In genomic region chr2L:10381890-10382450, dm6 we compare ENCODE assay signal across 1 fruit fly cellular context.
A peak's percentile ranks its signal among the peaks of the same experiment; 100 is the strongest.
TF ChIP-seq lines count a peak whose summit lies in the region.

Gene CG5096 (plus strand): TSS chr2L:10382263.

TF ChIP-seq in whole organism, embryonic, 481 proteins besides CTCF, POLR2A, EP300 and RAD21 (continued from another document and continues in another):
- peak; percentile 49 for TF ChIP-seq CG3838 (GFP tag; optimal IDR thresholded peaks at IDR 0.05; lab: Kevin White, UChicago)
- TF ChIP-seq dati (GFP tag; IDR thresholded peaks at IDR 0.05; lab: Robert Waterston, UW) = peak; percentile 63; the same call in 1 of the 2 replicates
- peak; percentile 91 for TF ChIP-seq CG10366 (GFP tag; IDR thresholded peaks at IDR 0.05; lab: Robert Waterston, UW)
- no peak for TF ChIP-seq Scr (GFP tag; IDR thresholded peaks at IDR 0.05; lab: Robert Waterston, UW; ENCODE audit: partially characterized antibody)
- peak; percentile 64 for TF ChIP-seq CG6654 (GFP tag; optimal IDR thresholded peaks at IDR 0.05; lab: Kevin White, UChicago)
- peak; percentile 92 for TF ChIP-seq CG3281 (GFP tag; optimal IDR thresholded peaks at IDR 0.05; lab: Kevin White, UChicago)
- TF ChIP-seq Doc2 (GFP tag; IDR thresholded peaks at IDR 0.05; lab: Robert Waterston, UW) = no peak
- TF ChIP-seq kni (GFP tag; optimal IDR thresholded peaks at IDR 0.05; lab: Kevin White, UChicago) = no peak
- TF ChIP-seq wdn (GFP tag; IDR thresholded peaks at IDR 0.05; lab: Robert Waterston, UW) = peak; percentile 79
- peak; percentile 65 for TF ChIP-seq tx (GFP tag; optimal IDR thresholded peaks at IDR 0.05; lab: Kevin White, UChicago)
- TF ChIP-seq Tbp (GFP tag; optimal IDR thresholded peaks at IDR 0.05; lab: Kevin White, UChicago) = no peak
- no peak for TF ChIP-seq pfk (GFP tag; optimal IDR thresholded peaks at IDR 0.05; lab: Kevin White, UChicago)
- peak; percentile 82; the same call in 1 of the 2 replicates for TF ChIP-seq ttk (GFP tag; IDR thresholded peaks at IDR 0.05; lab: Robert Waterston, UW)
- TF ChIP-seq CG13894 (tag; optimal IDR thresholded peaks at IDR 0.05; lab: Kevin White, UChicago) = peak; percentile 96
- peak; percentile 49 for TF ChIP-seq CG10543 (GFP tag; optimal IDR thresholded peaks at IDR 0.05; lab: Kevin White, UChicago)
- no peak for TF ChIP-seq CG1832 (GFP tag; optimal IDR thresholded peaks at IDR 0.05; lab: Kevin White, UChicago)
- no peak for TF ChIP-seq Opbp (GFP tag; IDR thresholded peaks at IDR 0.05; lab: Robert Waterston, UW; ENCODE audit: partially characterized antibody)
- peak; percentile 92 for TF ChIP-seq cwo (GFP tag; optimal IDR thresholded peaks at IDR 0.05; lab: Kevin White, UChicago)
- peak; percentile 91 for TF ChIP-seq slbo (GFP tag; IDR thresholded peaks at IDR 0.05; lab: Robert Waterston, UW)
- TF ChIP-seq fru (optimal IDR thresholded peaks at IDR 0.05; lab: Kevin White, UChicago) = no peak
- peak; percentile 39; the same call in 1 of the 2 replicates for TF ChIP-seq ro (GFP tag; IDR thresholded peaks at IDR 0.05; lab: Robert Waterston, UW)
- TF ChIP-seq az2 (GFP tag; optimal IDR thresholded peaks at IDR 0.05; lab: Kevin White, UChicago) = peak; percentile 79
- TF ChIP-seq insv (GFP tag; optimal IDR thresholded peaks at IDR 0.05; lab: Kevin White, UChicago) = peak in 1 of 2 experiments; percentile 12
- peak; percentile 41 for TF ChIP-seq btn (GFP tag; optimal IDR thresholded peaks at IDR 0.05; lab: Kevin White, UChicago)
- TF ChIP-seq Vsx1 (GFP tag; optimal IDR thresholded peaks at IDR 0.05; lab: Kevin White, UChicago) = peak; percentile 67
- TF ChIP-seq ken (GFP tag; IDR thresholded peaks at IDR 0.05; lab: Robert Waterston, UW) = peak; percentile 81; the same call in 2 of the 3 replicates
- TF ChIP-seq rib (GFP tag; IDR thresholded peaks at IDR 0.05; lab: Robert Waterston, UW) = peak; percentile 86
- peak; percentile 62 for TF ChIP-seq Ssrp (tag; optimal IDR thresholded peaks at IDR 0.05; lab: Kevin White, UChicago)
- TF ChIP-seq z (GFP tag; IDR thresholded peaks at IDR 0.05; lab: Robert Waterston, UW) = no peak
- peak; percentile 46 for TF ChIP-seq CG3163 (GFP tag; optimal IDR thresholded peaks at IDR 0.05; lab: Kevin White, UChicago)
- TF ChIP-seq CG8478 (optimal IDR thresholded peaks at IDR 0.05; lab: Kevin White, UChicago) = no peak
- no peak for TF ChIP-seq CG6791 (GFP tag; IDR thresholded peaks at IDR 0.05; lab: Robert Waterston, UW; ENCODE audit: partially characterized antibody)
- TF ChIP-seq slp2 (GFP tag; optimal IDR thresholded peaks at IDR 0.05; lab: Kevin White, UChicago) = peak; percentile 47
- peak; percentile 29 for TF ChIP-seq ftz-f1 (GFP tag; optimal IDR thresholded peaks at IDR 0.05; lab: Kevin White, UChicago)
- peak; percentile 83 for TF ChIP-seq CG15601 (tag; optimal IDR thresholded peaks at IDR 0.05; lab: Kevin White, UChicago)
- no peak for TF ChIP-seq bbx (GFP tag; IDR thresholded peaks at IDR 0.05; lab: Robert Waterston, UW; ENCODE audit: partially characterized antibody)
- TF ChIP-seq CG10959 (GFP tag; IDR thresholded peaks at IDR 0.05; lab: Robert Waterston, UW) = peak; percentile 51; the same call in 1 of the 2 replicates
- TF ChIP-seq CG8388 (GFP tag; optimal IDR thresholded peaks at IDR 0.05; lab: Kevin White, UChicago) = peak; percentile 82
- TF ChIP-seq sna (GFP tag; IDR thresholded peaks at IDR 0.05; lab: Robert Waterston, UW; ENCODE audit: partially characterized antibody) = no peak
- peak; percentile 91 for TF ChIP-seq Meics (GFP tag; optimal IDR thresholded peaks at IDR 0.05; lab: Kevin White, UChicago)
- TF ChIP-seq crol (GFP tag; IDR thresholded peaks at IDR 0.05; lab: Robert Waterston, UW) = no peak
- TF ChIP-seq ash1 (GFP tag; optimal IDR thresholded peaks at IDR 0.05; lab: Kevin White, UChicago) = peak; percentile 82
- no peak for TF ChIP-seq D (optimal IDR thresholded peaks at IDR 0.05; lab: Kevin White, UChicago)
- peak; percentile 64 for TF ChIP-seq D (GFP tag; optimal IDR thresholded peaks at IDR 0.05; lab: Kevin White, UChicago)
- TF ChIP-seq CG18262 (tag; optimal IDR thresholded peaks at IDR 0.05; lab: Kevin White, UChicago) = peak; percentile 87
- TF ChIP-seq dpn (GFP tag; optimal IDR thresholded peaks at IDR 0.05; lab: Kevin White, UChicago) = peak; percentile 80 to 82
- TF ChIP-seq Ravus (GFP tag; IDR thresholded peaks at IDR 0.05; lab: Robert Waterston, UW) = peak; percentile 60
- peak; percentile 83 for TF ChIP-seq CG11085 (GFP tag; IDR thresholded peaks at IDR 0.05; lab: Robert Waterston, UW)
- TF ChIP-seq CG10654 (GFP tag; optimal IDR thresholded peaks at IDR 0.05; lab: Kevin White, UChicago) = peak; percentile 67
- TF ChIP-seq CG14050 (GFP tag; IDR thresholded peaks at IDR 0.05; lab: Robert Waterston, UW) = peak; percentile 87
- peak; percentile 90 for TF ChIP-seq CG12299 (tag; optimal IDR thresholded peaks at IDR 0.05; lab: Kevin White, UChicago)
- TF ChIP-seq danr (GFP tag; IDR thresholded peaks at IDR 0.05; lab: Robert Waterston, UW) = peak; percentile 81
- no peak for TF ChIP-seq abd-A (tag; optimal IDR thresholded peaks at IDR 0.05; lab: Kevin White, UChicago)
- peak; percentile 91 for TF ChIP-seq CG34422 (GFP tag; IDR thresholded peaks at IDR 0.05; lab: Robert Waterston, UW)
- TF ChIP-seq Eip74EF (GFP tag; optimal IDR thresholded peaks at IDR 0.05; lab: Kevin White, UChicago) = peak in 1 of 2 experiments; percentile 87
- TF ChIP-seq CG31441 (GFP tag; IDR thresholded peaks at IDR 0.05; lab: Robert Waterston, UW) = peak; percentile 87
- peak; percentile 84 for TF ChIP-seq pho (GFP tag; optimal IDR thresholded peaks at IDR 0.05; lab: Kevin White, UChicago)
- peak; percentile 91 for TF ChIP-seq Sox102F (GFP tag; optimal IDR thresholded peaks at IDR 0.05; lab: Kevin White, UChicago)
- TF ChIP-seq nerfin-2 (GFP tag; IDR thresholded peaks at IDR 0.05; lab: Robert Waterston, UW; ENCODE audit: partially characterized antibody) = no peak
- TF ChIP-seq CG30020 (tag; optimal IDR thresholded peaks at IDR 0.05; lab: Kevin White, UChicago) = peak; percentile 46
- TF ChIP-seq CG12104 (GFP tag; optimal IDR thresholded peaks at IDR 0.05; lab: Kevin White, UChicago) = peak; percentile 66
- TF ChIP-seq corto (GFP tag; optimal IDR thresholded peaks at IDR 0.05; lab: Kevin White, UChicago) = peak; percentile 27
- peak; percentile 43 for TF ChIP-seq CG17912 (GFP tag; optimal IDR thresholded peaks at IDR 0.05; lab: Kevin White, UChicago)
- peak; percentile 46 for TF ChIP-seq CG10274 (GFP tag; optimal IDR thresholded peaks at IDR 0.05; lab: Kevin White, UChicago)
- no peak for TF ChIP-seq Hey (tag; optimal IDR thresholded peaks at IDR 0.05; lab: Kevin White, UChicago)
- TF ChIP-seq CG7357 (GFP tag; IDR thresholded peaks at IDR 0.05; lab: Robert Waterston, UW) = peak; percentile 75
- no peak for TF ChIP-seq Dip2 (GFP tag; IDR thresholded peaks at IDR 0.05; lab: Robert Waterston, UW)
- peak; percentile 45; the same call in 1 of the 2 replicates for TF ChIP-seq Drgx (GFP tag; IDR thresholded peaks at IDR 0.05; lab: Robert Waterston, UW)
- TF ChIP-seq onecut (GFP tag; IDR thresholded peaks at IDR 0.05; lab: Robert Waterston, UW) = peak; percentile 81
- TF ChIP-seq phol (tag; optimal IDR thresholded peaks at IDR 0.05; lab: Kevin White, UChicago) = peak; percentile 81
- peak; percentile 19 for TF ChIP-seq NC2β (GFP tag; optimal IDR thresholded peaks at IDR 0.05; lab: Kevin White, UChicago)
- peak in 1 of 2 experiments; percentile 37 for TF ChIP-seq crp (GFP tag; optimal IDR thresholded peaks at IDR 0.05; lab: Kevin White, UChicago)
- peak; percentile 76 for TF ChIP-seq Nf-YA (GFP tag; IDR thresholded peaks at IDR 0.05; lab: Robert Waterston, UW)
- peak; percentile 78 for TF ChIP-seq Xbp1 (GFP tag; optimal IDR thresholded peaks at IDR 0.05; lab: Kevin White, UChicago)
- peak; percentile 74 for TF ChIP-seq E2f2 (GFP tag; IDR thresholded peaks at IDR 0.05; lab: Robert Waterston, UW)
- peak; percentile 45 for TF ChIP-seq CG33213 (GFP tag; optimal IDR thresholded peaks at IDR 0.05; lab: Kevin White, UChicago)
- TF ChIP-seq CG4360 (GFP tag; IDR thresholded peaks at IDR 0.05; lab: Robert Waterston, UW) = peak; percentile 62
- peak; percentile 45 for TF ChIP-seq luna (GFP tag; optimal IDR thresholded peaks at IDR 0.05; lab: Kevin White, UChicago)
- TF ChIP-seq MBD-R2 (GFP tag; IDR thresholded peaks at IDR 0.05; lab: Robert Waterston, UW) = peak; percentile 79; the same call in 1 of the 2 replicates
- TF ChIP-seq CG2712 (tag; optimal IDR thresholded peaks at IDR 0.05; lab: Kevin White, UChicago) = peak; percentile 90
- no peak for TF ChIP-seq CkIIα-i1 (GFP tag; IDR thresholded peaks at IDR 0.05; lab: Robert Waterston, UW)
- no peak for TF ChIP-seq chinmo (GFP tag; IDR thresholded peaks at IDR 0.05; lab: Robert Waterston, UW; ENCODE audit: partially characterized antibody)
- peak; percentile 68 for TF ChIP-seq Myb (GFP tag; optimal IDR thresholded peaks at IDR 0.05; lab: Kevin White, UChicago)
- TF ChIP-seq Atf3 (GFP tag; optimal IDR thresholded peaks at IDR 0.05; lab: Kevin White, UChicago) = peak; percentile 37
- no peak for TF ChIP-seq oc (tag; optimal IDR thresholded peaks at IDR 0.05; lab: Kevin White, UChicago)
- peak; percentile 92; the same call in 1 of the 2 replicates for TF ChIP-seq sob (GFP tag; IDR thresholded peaks at IDR 0.05; lab: Robert Waterston, UW)
- peak; percentile 70 for TF ChIP-seq CG13775 (GFP tag; optimal IDR thresholded peaks at IDR 0.05; lab: Kevin White, UChicago)
- peak; percentile 55 for TF ChIP-seq chn (GFP tag; optimal IDR thresholded peaks at IDR 0.05; lab: Kevin White, UChicago)
- TF ChIP-seq TFAM (GFP tag; optimal IDR thresholded peaks at IDR 0.05; lab: Kevin White, UChicago) = no peak
- TF ChIP-seq trem (tag; optimal IDR thresholded peaks at IDR 0.05; lab: Kevin White, UChicago) = peak; percentile 75
- TF ChIP-seq Oaz (GFP tag; IDR thresholded peaks at IDR 0.05; lab: Robert Waterston, UW) = peak; percentile 85
- peak; percentile 96 for TF ChIP-seq CG2120 (GFP tag; optimal IDR thresholded peaks at IDR 0.05; lab: Kevin White, UChicago)
- no peak for TF ChIP-seq HmgD (GFP tag; optimal IDR thresholded peaks at IDR 0.05; lab: Kevin White, UChicago)
- TF ChIP-seq CG10147 (GFP tag; optimal IDR thresholded peaks at IDR 0.05; lab: Kevin White, UChicago) = peak; percentile 85
- TF ChIP-seq gfzf (GFP tag; optimal IDR thresholded peaks at IDR 0.05; lab: Kevin White, UChicago) = no peak
- TF ChIP-seq sc (optimal IDR thresholded peaks at IDR 0.05; lab: Kevin White, UChicago) = no peak
- peak; percentile 51 for TF ChIP-seq sc (GFP tag; optimal IDR thresholded peaks at IDR 0.05; lab: Kevin White, UChicago)
- TF ChIP-seq CG1529 (GFP tag; optimal IDR thresholded peaks at IDR 0.05; lab: Kevin White, UChicago) = peak; percentile 74
- peak; percentile 91 for TF ChIP-seq mirr (GFP tag; optimal IDR thresholded peaks at IDR 0.05; lab: Kevin White, UChicago)
- TF ChIP-seq shn (GFP tag; optimal IDR thresholded peaks at IDR 0.05; lab: Kevin White, UChicago) = peak; percentile 18
- TF ChIP-seq Rfx (GFP tag; IDR thresholded peaks at IDR 0.05; lab: Robert Waterston, UW) = peak; percentile 93
- TF ChIP-seq CG2116 (GFP tag; optimal IDR thresholded peaks at IDR 0.05; lab: Kevin White, UChicago) = peak; percentile 49
- TF ChIP-seq CG10462 (GFP tag; optimal IDR thresholded peaks at IDR 0.05; lab: Kevin White, UChicago) = peak; percentile 52
- peak; percentile 64 for TF ChIP-seq CG8089 (GFP tag; optimal IDR thresholded peaks at IDR 0.05; lab: Kevin White, UChicago)
- no peak for TF ChIP-seq Dp (GFP tag; optimal IDR thresholded peaks at IDR 0.05; lab: Kevin White, UChicago)
- TF ChIP-seq Kr (GFP tag; optimal IDR thresholded peaks at IDR 0.05; lab: Kevin White, UChicago) = no peak
- peak; percentile 23 for TF ChIP-seq gcm2 (GFP tag; optimal IDR thresholded peaks at IDR 0.05; lab: Kevin White, UChicago)
- peak; percentile 89 for TF ChIP-seq Awh (GFP tag; IDR thresholded peaks at IDR 0.05; lab: Robert Waterston, UW)
- TF ChIP-seq eyg (GFP tag; optimal IDR thresholded peaks at IDR 0.05; lab: Kevin White, UChicago) = peak; percentile 69
- peak; percentile 81 for TF ChIP-seq CG6272 (GFP tag; IDR thresholded peaks at IDR 0.05; lab: Robert Waterston, UW)
- TF ChIP-seq bab2 (GFP tag; optimal IDR thresholded peaks at IDR 0.05; lab: Kevin White, UChicago) = peak; percentile 78
- TF ChIP-seq nmo (GFP tag; optimal IDR thresholded peaks at IDR 0.05; lab: Kevin White, UChicago) = peak; percentile 88
- TF ChIP-seq jigr1 (GFP tag; IDR thresholded peaks at IDR 0.05; lab: Robert Waterston, UW) = 0 out of 3 replicates have a peak, but pooled peaks have one; percentile 47
- no peak for TF ChIP-seq CG15479 (GFP tag; optimal IDR thresholded peaks at IDR 0.05; lab: Kevin White, UChicago)
- peak; percentile 59 for TF ChIP-seq tup (GFP tag; optimal IDR thresholded peaks at IDR 0.05; lab: Kevin White, UChicago)
- peak; percentile 53 for TF ChIP-seq jumu (GFP tag; optimal IDR thresholded peaks at IDR 0.05; lab: Kevin White, UChicago)
- peak; percentile 41 for TF ChIP-seq CG7928 (GFP tag; optimal IDR thresholded peaks at IDR 0.05; lab: Kevin White, UChicago)
- peak; percentile 83 for TF ChIP-seq CG6765 (GFP tag; optimal IDR thresholded peaks at IDR 0.05; lab: Kevin White, UChicago)
- TF ChIP-seq CG4730 (GFP tag; IDR thresholded peaks at IDR 0.05; lab: Robert Waterston, UW) = peak; percentile 80
- TF ChIP-seq repo (GFP tag; optimal IDR thresholded peaks at IDR 0.05; lab: Kevin White, UChicago) = peak; percentile 39
- no peak for TF ChIP-seq Hr39 (optimal IDR thresholded peaks at IDR 0.05; lab: Kevin White, UChicago)
- peak; percentile 78 for TF ChIP-seq al (GFP tag; IDR thresholded peaks at IDR 0.05; lab: Robert Waterston, UW)
- TF ChIP-seq Trl (optimal IDR thresholded peaks at IDR 0.05; lab: Kevin White, UChicago) = no peak
- peak; percentile 74 for TF ChIP-seq Trl (GFP tag; optimal IDR thresholded peaks at IDR 0.05; lab: Kevin White, UChicago)
- TF ChIP-seq CG13287 (GFP tag; IDR thresholded peaks at IDR 0.05; lab: Robert Waterston, UW; ENCODE audit: partially characterized antibody) = no peak
- peak; percentile 84 for TF ChIP-seq ap (GFP tag; IDR thresholded peaks at IDR 0.05; lab: Robert Waterston, UW)
- peak; percentile 85 for TF ChIP-seq B-H1 (GFP tag; IDR thresholded peaks at IDR 0.05; lab: Robert Waterston, UW)
- peak; percentile 83 for TF ChIP-seq chm (GFP tag; IDR thresholded peaks at IDR 0.05; lab: Robert Waterston, UW)
- TF ChIP-seq Mad (GFP tag; optimal IDR thresholded peaks at IDR 0.05; lab: Kevin White, UChicago) = peak; percentile 47
- TF ChIP-seq CG12942 (GFP tag; optimal IDR thresholded peaks at IDR 0.05; lab: Kevin White, UChicago) = peak; percentile 76
- peak; percentile 94 for TF ChIP-seq ci (GFP tag; IDR thresholded peaks at IDR 0.05; lab: Robert Waterston, UW)
- peak; percentile 84 for TF ChIP-seq CG7786 (GFP tag; optimal IDR thresholded peaks at IDR 0.05; lab: Kevin White, UChicago)
